Fruit fly (Drosophila melanogaster) whole organism, embryonic: Measurements from ENCODE around the gene CG31776.

Experiments used
- Asciz ChIP-seq: fragments of 200-800 bp; sonication (Bioruptor generic); optimal IDR thresholded peaks from 2 replicates; lab custom pipeline; 2017; ENCODE audit warnings: missing biosample characterization, mild to moderate bottlenecking, missing genetic modification characterization, missing genetic modification reagents
- C15 ChIP-seq: fragments of 200-800 bp; sonication (Bioruptor generic); IDR thresholded peaks from 3 replicates; pipeline ENCODE4 v1.3.6; 2022; ENCODE audit warnings: missing biosample characterization, missing genetic modification characterization
- CG10267 ChIP-seq: fragments of 200-800 bp; sonication (Bioruptor generic); optimal IDR thresholded peaks from 2 replicates; lab custom pipeline; 2018; ENCODE audit warnings: missing biosample characterization, mild to moderate bottlenecking, missing genetic modification characterization, moderate library complexity
- CG11093 ChIP-seq: fragments of 200-800 bp; sonication (Bioruptor generic); IDR thresholded peaks from 3 replicates; pipeline ENCODE4 v1.3.6; 2022; ENCODE audit warnings: missing biosample characterization, missing genetic modification characterization
- CG13894 ChIP-seq: fragments of 200-800 bp; sonication (Bioruptor generic); optimal IDR thresholded peaks from 3 replicates; lab custom pipeline; 2018; ENCODE audit warnings: missing biosample characterization, mild to moderate bottlenecking, missing genetic modification characterization, moderate library complexity
- CG14014 ChIP-seq: fragments of 200-800 bp; sonication (Bioruptor generic); IDR thresholded peaks from 2 replicates; pipeline ENCODE4 v1.3.6; 2022; ENCODE audit warnings: missing biosample characterization, missing genetic modification characterization
- CG14441 ChIP-seq: fragments of 200-800 bp; sonication (Bioruptor generic); IDR thresholded peaks from 2 replicates; pipeline ENCODE4 v1.3.6; 2022; ENCODE audit warnings: missing biosample characterization, missing genetic modification characterization
- CG1647 ChIP-seq: fragments of 200-800 bp; sonication (Bioruptor generic); optimal IDR thresholded peaks from 3 replicates; lab custom pipeline; 2016; ENCODE audit warnings: missing biosample characterization, missing genetic modification characterization
- CG17568 ChIP-seq: fragments of 200-800 bp; sonication (Bioruptor generic); optimal IDR thresholded peaks from 2 replicates; lab custom pipeline; 2018; ENCODE audit warnings: missing biosample characterization, mild to moderate bottlenecking, missing genetic modification characterization, moderate library complexity
- CG17612 ChIP-seq: fragments of 200-800 bp; sonication (Bioruptor generic); IDR thresholded peaks from 2 replicates; pipeline ENCODE4 v1.3.6; 2022; ENCODE audit warnings: missing biosample characterization, missing genetic modification characterization
- CG17829 ChIP-seq: fragments of 200-800 bp; optimal IDR thresholded peaks from 2 replicates; lab custom pipeline; 2019; ENCODE audit warnings: missing biosample characterization, mild to moderate bottlenecking, missing genetic modification characterization, moderate library complexity
- CG2875 ChIP-seq: fragments of 200-800 bp; sonication (Bioruptor generic); optimal IDR thresholded peaks from 2 replicates; lab custom pipeline; 2017; ENCODE audit warnings: missing biosample characterization, mild to moderate bottlenecking, missing genetic modification characterization, missing genetic modification reagents
- CG2889 ChIP-seq: fragments of 200-800 bp; sonication (Bioruptor generic); IDR thresholded peaks from 3 replicates; pipeline ENCODE4 v1.3.6; 2022; ENCODE audit warnings: missing biosample characterization, missing genetic modification characterization
- CG5180 ChIP-seq: fragments of 200-800 bp; sonication (Bioruptor generic); optimal IDR thresholded peaks from 3 replicates; lab custom pipeline; 2017; ENCODE audit warnings: missing biosample characterization, missing genetic modification characterization, mild to moderate bottlenecking, moderate library complexity, missing genetic modification reagents
- CG6175 ChIP-seq: fragments of 200-800 bp; sonication (Bioruptor generic); IDR thresholded peaks from 3 replicates; pipeline ENCODE4 v1.3.6; 2022; ENCODE audit warnings: missing biosample characterization, missing genetic modification characterization
- CG6272 ChIP-seq: fragments of 200-800 bp; sonication (Bioruptor generic); IDR thresholded peaks from 2 replicates; pipeline ENCODE4 v1.3.6; 2022; ENCODE audit warnings: missing biosample characterization, missing genetic modification characterization
- CG6791 ChIP-seq: fragments of 200-800 bp; sonication (Bioruptor generic); IDR thresholded peaks from 3 replicates; pipeline ENCODE4 v1.3.6; 2022; ENCODE audit warnings: missing biosample characterization, missing genetic modification characterization; ENCODE audit not compliant: partially characterized antibody
- CG7271 ChIP-seq: fragments of 200-800 bp; sonication (Bioruptor generic); optimal IDR thresholded peaks from 2 replicates; lab custom pipeline; 2018; ENCODE audit warnings: missing biosample characterization, mild to moderate bottlenecking, missing genetic modification characterization, moderate library complexity
- CG8924 ChIP-seq: fragments of 200-800 bp; optimal IDR thresholded peaks from 3 replicates; lab custom pipeline; 2019; ENCODE audit warnings: missing biosample characterization, mild to moderate bottlenecking, missing genetic modification characterization, moderate library complexity
- CG9215 ChIP-seq: fragments of 200-800 bp; sonication (Bioruptor generic); IDR thresholded peaks from 2 replicates; pipeline ENCODE4 v1.3.6; 2022; ENCODE audit warnings: missing biosample characterization, missing genetic modification characterization
- Dad ChIP-seq: fragments of 200-800 bp; sonication (Bioruptor generic); optimal IDR thresholded peaks from 3 replicates; lab custom pipeline; 2016; ENCODE audit warnings: missing biosample characterization, missing genetic modification characterization
- Fer3 ChIP-seq: fragments of 200-800 bp; sonication (Bioruptor generic); optimal IDR thresholded peaks from 2 replicates; lab custom pipeline; 2018; ENCODE audit warnings: missing biosample characterization, mild to moderate bottlenecking, missing genetic modification characterization, moderate library complexity
- HLH4C ChIP-seq: fragments of 200-800 bp; sonication (Bioruptor generic); IDR thresholded peaks from 3 replicates; pipeline ENCODE4 v1.3.6; 2022; ENCODE audit warnings: missing biosample characterization, missing genetic modification characterization; ENCODE audit not compliant: partially characterized antibody
- Hr3 ChIP-seq: fragments of 200-800 bp; sonication (Bioruptor generic); optimal IDR thresholded peaks from 3 replicates; lab custom pipeline; 2016; ENCODE audit warnings: missing biosample characterization, missing genetic modification characterization
- Kr ChIP-seq: fragments of 200-800 bp; sonication (Bioruptor generic); optimal IDR thresholded peaks from 2 replicates; lab custom pipeline; 2017; ENCODE audit warnings: missing biosample characterization, mild to moderate bottlenecking, missing genetic modification characterization
- Lhr ChIP-seq: fragments of 200-800 bp; sonication (Bioruptor generic); optimal IDR thresholded peaks from 3 replicates; lab custom pipeline; 2017; ENCODE audit warnings: mild to moderate bottlenecking, missing biosample characterization, missing genetic modification reagents, missing genetic modification characterization
- Myb ChIP-seq: fragments of 200-800 bp; sonication (Bioruptor generic); optimal IDR thresholded peaks from 2 replicates; lab custom pipeline; 2016; ENCODE audit warnings: missing biosample characterization, missing genetic modification characterization
- NK7.1 ChIP-seq: fragments of 200-800 bp; sonication (Bioruptor generic); optimal IDR thresholded peaks from 3 replicates; lab custom pipeline; 2016; ENCODE audit warnings: missing biosample characterization, missing genetic modification characterization
- Sry-β ChIP-seq: fragments of 200-800 bp; sonication (Bioruptor generic); optimal IDR thresholded peaks from 2 replicates; lab custom pipeline; 2018; ENCODE audit warnings: missing biosample characterization, mild to moderate bottlenecking, missing genetic modification characterization, moderate library complexity
- Tbp ChIP-seq: fragments of >200 bp; optimal IDR thresholded peaks from 2 replicates; lab custom pipeline; 2018; ENCODE audit warnings: missing biosample characterization, missing genetic modification characterization
- Xbp1 ChIP-seq: fragments of 200-800 bp; sonication (Bioruptor generic); optimal IDR thresholded peaks from 3 replicates; lab custom pipeline; 2016; ENCODE audit warnings: missing biosample characterization, mild to moderate bottlenecking, missing genetic modification characterization
- aop ChIP-seq: fragments of 200-800 bp; sonication (Bioruptor generic); IDR thresholded peaks from 2 replicates; pipeline ENCODE4 v1.3.6; 2022; ENCODE audit warnings: missing biosample characterization, missing genetic modification characterization
- ase ChIP-seq: fragments of 200-800 bp; sonication (Bioruptor generic); IDR thresholded peaks from 3 replicates; pipeline ENCODE4 v1.3.6; 2022; ENCODE audit warnings: missing biosample characterization, missing genetic modification characterization
- bbx ChIP-seq: fragments of 200-800 bp; sonication (Bioruptor generic); IDR thresholded peaks from 2 replicates; pipeline ENCODE4 v1.3.6; 2022; ENCODE audit warnings: missing biosample characterization, missing genetic modification characterization; ENCODE audit not compliant: partially characterized antibody
- bigmax ChIP-seq: fragments of 200-800 bp; sonication (Bioruptor generic); optimal IDR thresholded peaks from 2 replicates; lab custom pipeline; 2018; ENCODE audit warnings: missing biosample characterization, mild to moderate bottlenecking, missing genetic modification characterization
- cg ChIP-seq: fragments of 200-800 bp; sonication (Bioruptor generic); optimal IDR thresholded peaks from 3 replicates; lab custom pipeline; 2019; ENCODE audit warnings: missing biosample characterization, mild to moderate bottlenecking, missing genetic modification characterization, moderate library complexity
- crp ChIP-seq, 2 experiments: fragments of 200-800 bp; sonication (Bioruptor generic); optimal IDR thresholded peaks; 2 replicates in 1 of 2; 3 replicates in 1 of 2; lab custom pipeline; 2017; ENCODE audit warnings: missing biosample characterization in 2 of 2, missing genetic modification characterization in 2 of 2, mild to moderate bottlenecking in 1 of 2, moderate library complexity in 1 of 2
- ewg ChIP-seq: fragments of 200-800 bp; sonication (Bioruptor generic); optimal IDR thresholded peaks from 3 replicates; lab custom pipeline; 2017; ENCODE audit warnings: mild to moderate bottlenecking, missing biosample characterization, missing genetic modification reagents, missing genetic modification characterization
- fd96Cb ChIP-seq: fragments of 200-800 bp; sonication (Bioruptor generic); optimal IDR thresholded peaks from 2 replicates; lab custom pipeline; 2018; ENCODE audit warnings: missing biosample characterization, mild to moderate bottlenecking, missing genetic modification characterization, moderate library complexity
- gro ChIP-seq: fragments of 200-800 bp; sonication (Bioruptor generic); optimal IDR thresholded peaks from 2 replicates; lab custom pipeline; 2016; ENCODE audit warnings: missing biosample characterization, missing genetic modification characterization
- gsb-n ChIP-seq: fragments of 200-800 bp; sonication (Bioruptor generic); optimal IDR thresholded peaks from 3 replicates; lab custom pipeline; 2018; ENCODE audit warnings: missing biosample characterization, mild to moderate bottlenecking, missing genetic modification characterization
- ham ChIP-seq: fragments of 200-800 bp; sonication (Bioruptor generic); IDR thresholded peaks from 2 replicates; pipeline ENCODE4 v1.3.6; 2022; ENCODE audit warnings: missing biosample characterization, missing genetic modification characterization
- hb ChIP-seq: fragments of 200-800 bp; sonication (Bioruptor generic); IDR thresholded peaks from 3 replicates; pipeline ENCODE4 v1.3.6; 2022; ENCODE audit warnings: missing biosample characterization, missing genetic modification characterization; ENCODE audit not compliant: partially characterized antibody
- klu ChIP-seq: fragments of 200-800 bp; sonication (Bioruptor generic); IDR thresholded peaks from 2 replicates; pipeline ENCODE4 v1.3.6; 2022; ENCODE audit warnings: missing biosample characterization, missing genetic modification characterization
- lov ChIP-seq, 2 experiments: fragments of 200-800 bp in 1 of 2; fragments of >200 bp in 1 of 2; sonication (Bioruptor generic) in 1 of 2; IDR thresholded peaks in 1 of 2; optimal IDR thresholded peaks in 1 of 2; 2 replicates in 1 of 2; 3 replicates in 1 of 2; pipeline versions ENCODE4 v1.3.6 to Lab custom; 2017 to 2022; ENCODE audit warnings: missing biosample characterization in 1 of 2, missing genetic modification characterization in 1 of 2
- org-1 ChIP-seq: fragments of 200-800 bp; sonication (Bioruptor generic); optimal IDR thresholded peaks from 2 replicates; lab custom pipeline; 2017; ENCODE audit warnings: missing biosample characterization, missing genetic modification characterization
- schlank ChIP-seq: fragments of 200-800 bp; sonication (Bioruptor generic); optimal IDR thresholded peaks from 2 replicates; lab custom pipeline; 2018; ENCODE audit warnings: missing biosample characterization, mild to moderate bottlenecking, missing genetic modification characterization
- slbo ChIP-seq: fragments of 200-800 bp; sonication (Bioruptor generic); IDR thresholded peaks from 2 replicates; pipeline ENCODE4 v1.3.6; 2022; ENCODE audit warnings: missing biosample characterization, missing genetic modification characterization
- tin ChIP-seq: fragments of 200-800 bp; sonication (Bioruptor generic); optimal IDR thresholded peaks from 3 replicates; lab custom pipeline; 2016; ENCODE audit warnings: missing biosample characterization, missing genetic modification characterization
- tx ChIP-seq: fragments of 200-800 bp; sonication (Bioruptor generic); optimal IDR thresholded peaks from 2 replicates; lab custom pipeline; 2016; ENCODE audit warnings: missing biosample characterization, missing genetic modification characterization

Gene CG31776

dm6 chr2L:3435086-3435485, 34.9 kb upstream of the CG31776 start (continued):
- TF ChIP-seq crp (GFP tag; optimal IDR thresholded peaks at IDR 0.05; lab: Kevin White, UChicago) (no peak), Dad (GFP tag; lab: Kevin White, UChicago) (no peak), CG10267 (tag; lab: Kevin White, UChicago) (peak; percentile 19), CG5180 (peak; percentile 26), Hr3 (GFP tag; lab: Kevin White, UChicago) (peak; percentile 33), CG2889 (GFP tag; lab: Robert Waterston, UW) (no peak), Xbp1 (GFP tag; lab: Kevin White, UChicago) (peak; percentile 37), CG7271 (tag; lab: Kevin White, UChicago) (no peak), Kr (GFP tag; lab: Kevin White, UChicago) (no peak), NK7.1 (GFP tag; lab: Kevin White, UChicago) (no peak), Myb (GFP tag; lab: Kevin White, UChicago) (no peak), Lhr (GFP tag; lab: Kevin White, UChicago) (no peak), ase (GFP tag; lab: Robert Waterston, UW) (peak; percentile 59), klu (no peak), CG9215 (GFP tag; lab: Robert Waterston, UW) (peak; percentile 41; the same call in 1 of the 2 replicates), gsb-n (tag; lab: Kevin White, UChicago) (no peak), CG2875 (peak; percentile 20), CG6272 (GFP tag; lab: Robert Waterston, UW) (peak; percentile 35; the same call in 1 of the 2 replicates), schlank (tag; lab: Kevin White, UChicago) (no peak), Tbp (GFP tag; lab: Kevin White, UChicago) (no peak), tin (GFP tag; lab: Kevin White, UChicago) (peak; percentile 32), lov (optimal IDR thresholded peaks at IDR 0.05; lab: Kevin White, UChicago) (no peak), lov (GFP tag; IDR thresholded peaks at IDR 0.05; lab: Robert Waterston, UW) (0 out of 3 replicates have a peak, but pooled peaks have one; percentile 40), slbo (peak; percentile 52), Fer3 (no peak), org-1 (peak; percentile 37), HLH4C (GFP tag; lab: Robert Waterston, UW) (no peak), tx (GFP tag; lab: Kevin White, UChicago) (no peak), CG17568 (GFP tag; lab: Kevin White, UChicago) (no peak), Asciz (GFP tag; lab: Kevin White, UChicago) (peak; percentile 8), CG6175 (GFP tag; lab: Robert Waterston, UW) (no peak), CG17612 (GFP tag; lab: Robert Waterston, UW) (no peak), bigmax (GFP tag; lab: Kevin White, UChicago) (no peak), Sry-β (GFP tag; lab: Kevin White, UChicago) (no peak), hb (GFP tag; lab: Robert Waterston, UW) (no peak), CG14441 (0 out of 2 replicates have a peak, but pooled peaks have one; percentile 29), fd96Cb (tag; lab: Kevin White, UChicago) (peak; percentile 53), ham (GFP tag; lab: Robert Waterston, UW) (no peak), C15 (GFP tag; lab: Robert Waterston, UW) (no peak), cg (GFP tag; lab: Kevin White, UChicago) (no peak), CG11093 (GFP tag; lab: Robert Waterston, UW) (peak; percentile 58; the same call in 1 of the 3 replicates), CG14014 (peak; percentile 47; the same call in 1 of the 2 replicates), CG13894 (tag; lab: Kevin White, UChicago) (no peak), gro (GFP tag; lab: Kevin White, UChicago) (no peak), CG8924 (peak; percentile 26), CG17829 (tag; lab: Kevin White, UChicago) (peak; percentile 38), CG6791 (GFP tag; lab: Robert Waterston, UW) (no peak), bbx (GFP tag; lab: Robert Waterston, UW) (no peak), aop (GFP tag; lab: Robert Waterston, UW) (no peak), ewg (GFP tag; lab: Kevin White, UChicago) (peak; percentile 47), CG1647 (GFP tag; lab: Kevin White, UChicago) (no peak)
